Fruit fly (Drosophila melanogaster) whole organism, embryonic: ENCODE results near the gene Ccn.

Experiments used
- ATbp ChIP-seq: fragments of 200-800 bp; sonication (Bioruptor generic); optimal IDR thresholded peaks from 2 replicates; lab custom pipeline; 2017; ENCODE audit warnings: missing biosample characterization, mild to moderate bottlenecking, missing genetic modification characterization, missing genetic modification reagents
- Asciz ChIP-seq: fragments of 200-800 bp; sonication (Bioruptor generic); optimal IDR thresholded peaks from 2 replicates; lab custom pipeline; 2017; ENCODE audit warnings: missing biosample characterization, mild to moderate bottlenecking, missing genetic modification characterization, missing genetic modification reagents
- CG10274 ChIP-seq: fragments of 200-800 bp; sonication (Bioruptor generic); optimal IDR thresholded peaks from 3 replicates; lab custom pipeline; 2017; ENCODE audit warnings: missing biosample characterization, mild to moderate bottlenecking, missing genetic modification characterization
- CG12071 ChIP-seq: fragments of 200-800 bp; sonication (Bioruptor generic); optimal IDR thresholded peaks from 3 replicates; lab custom pipeline; 2018; ENCODE audit warnings: missing biosample characterization, mild to moderate bottlenecking, missing genetic modification characterization
- CG13424 ChIP-seq: fragments of 200-800 bp; sonication (Bioruptor generic); optimal IDR thresholded peaks from 2 replicates; lab custom pipeline; 2019; ENCODE audit warnings: missing biosample characterization, mild to moderate bottlenecking, missing genetic modification characterization, moderate library complexity
- CG13775 ChIP-seq: fragments of 200-800 bp; sonication (Bioruptor generic); optimal IDR thresholded peaks from 3 replicates; lab custom pipeline; 2017; ENCODE audit warnings: missing biosample characterization, mild to moderate bottlenecking, missing genetic modification characterization
- CG16779 ChIP-seq: fragments of 200-800 bp; sonication (Bioruptor generic); IDR thresholded peaks from 2 replicates; pipeline ENCODE4 v1.3.6; 2022; ENCODE audit warnings: missing biosample characterization, missing genetic modification characterization
- CG31224 ChIP-seq: fragments of 200-800 bp; sonication (Bioruptor generic); IDR thresholded peaks from 2 replicates; pipeline ENCODE4 v1.3.6; 2022; ENCODE audit warnings: missing biosample characterization, missing genetic modification characterization
- CG31441 ChIP-seq: fragments of 200-800 bp; sonication (Bioruptor generic); IDR thresholded peaks from 2 replicates; pipeline ENCODE4 v1.3.6; 2022; ENCODE audit warnings: missing biosample characterization, missing genetic modification characterization
- CG32532 ChIP-seq: fragments of 200-800 bp; sonication (Bioruptor generic); IDR thresholded peaks from 2 replicates; pipeline ENCODE4 v1.3.6; 2022; ENCODE audit warnings: missing biosample characterization, missing genetic modification characterization
- CG3281 ChIP-seq: fragments of 200-800 bp; sonication (Bioruptor generic); optimal IDR thresholded peaks from 3 replicates; lab custom pipeline; 2017; ENCODE audit warnings: missing biosample characterization, mild to moderate bottlenecking, missing genetic modification characterization
- CG34422 ChIP-seq: fragments of 200-800 bp; sonication (Bioruptor generic); IDR thresholded peaks from 3 replicates; pipeline ENCODE4 v1.3.6; 2022; ENCODE audit warnings: missing biosample characterization, missing genetic modification characterization
- CG4328 ChIP-seq: fragments of 200-800 bp; sonication (Bioruptor generic); optimal IDR thresholded peaks from 3 replicates; lab custom pipeline; 2017; ENCODE audit warnings: missing biosample characterization, missing genetic modification reagents, missing genetic modification characterization
- CG6654 ChIP-seq: fragments of 200-800 bp; sonication (Bioruptor generic); optimal IDR thresholded peaks from 2 replicates; lab custom pipeline; 2017; ENCODE audit warnings: missing biosample characterization, mild to moderate bottlenecking, missing genetic modification characterization
- CG9609 ChIP-seq: fragments of 200-800 bp; sonication (Bioruptor generic); optimal IDR thresholded peaks from 3 replicates; lab custom pipeline; 2016; ENCODE audit warnings: missing biosample characterization, missing genetic modification characterization
- D19B ChIP-seq: fragments of 200-800 bp; sonication (Bioruptor generic); optimal IDR thresholded peaks from 2 replicates; lab custom pipeline; 2017; ENCODE audit warnings: missing biosample characterization, mild to moderate bottlenecking, missing genetic modification characterization
- Dbx ChIP-seq: fragments of 200-800 bp; sonication (Bioruptor generic); IDR thresholded peaks from 3 replicates; pipeline ENCODE4 v1.3.6; 2022; ENCODE audit warnings: missing biosample characterization, missing genetic modification characterization
- E2f1 ChIP-seq: fragments of 200-800 bp; sonication (Bioruptor generic); IDR thresholded peaks from 2 replicates; pipeline ENCODE4 v1.3.6; 2022; ENCODE audit warnings: missing biosample characterization, missing genetic modification characterization
- Ets65A ChIP-seq: fragments of 200-800 bp; sonication (Bioruptor generic); peaks from one replicate; lab custom pipeline; 2016; ENCODE audit warnings: missing biosample characterization, missing genetic modification characterization
- Fer1 ChIP-seq: fragments of 200-800 bp; sonication (Bioruptor generic); optimal IDR thresholded peaks from 2 replicates; lab custom pipeline; 2017; ENCODE audit warnings: missing biosample characterization, mild to moderate bottlenecking, missing genetic modification characterization
- Fer3 ChIP-seq: fragments of 200-800 bp; sonication (Bioruptor generic); optimal IDR thresholded peaks from 2 replicates; lab custom pipeline; 2018; ENCODE audit warnings: missing biosample characterization, mild to moderate bottlenecking, missing genetic modification characterization, moderate library complexity
- HLH3B ChIP-seq: fragments of 200-800 bp; sonication (Bioruptor generic); IDR thresholded peaks from 2 replicates; pipeline ENCODE4 v1.3.6; 2022; ENCODE audit warnings: missing biosample characterization, missing genetic modification characterization
- Hand ChIP-seq: fragments of 200-800 bp; sonication (Bioruptor generic); optimal IDR thresholded peaks from 2 replicates; lab custom pipeline; 2017; ENCODE audit warnings: mild to moderate bottlenecking, missing biosample characterization, missing genetic modification reagents, missing genetic modification characterization
- Hey ChIP-seq: fragments of 200-800 bp; sonication (Bioruptor generic); optimal IDR thresholded peaks from 3 replicates; lab custom pipeline; 2018; ENCODE audit warnings: missing biosample characterization, mild to moderate bottlenecking, missing genetic modification characterization
- Hmr ChIP-seq: fragments of 200-800 bp; sonication (Bioruptor generic); optimal IDR thresholded peaks from 3 replicates; lab custom pipeline; 2017; ENCODE audit warnings: mild to moderate bottlenecking, missing biosample characterization, missing genetic modification reagents, missing genetic modification characterization
- MBD-R2 ChIP-seq: fragments of 200-800 bp; sonication (Bioruptor generic); IDR thresholded peaks from 2 replicates; pipeline ENCODE4 v1.3.6; 2022; ENCODE audit warnings: missing biosample characterization, missing genetic modification characterization
- MTF-1 ChIP-seq: fragments of 200-800 bp; sonication (Bioruptor generic); optimal IDR thresholded peaks from 2 replicates; lab custom pipeline; 2018; ENCODE audit warnings: missing biosample characterization, mild to moderate bottlenecking, missing genetic modification characterization, borderline replicate concordance
- Optix ChIP-seq: fragments of 200-800 bp; sonication (Bioruptor generic); IDR thresholded peaks from 3 replicates; pipeline ENCODE4 v1.3.6; 2022; ENCODE audit warnings: missing biosample characterization, missing genetic modification characterization
- PHDP ChIP-seq: fragments of 200-800 bp; sonication (Bioruptor generic); optimal IDR thresholded peaks from 3 replicates; lab custom pipeline; 2018; ENCODE audit warnings: missing biosample characterization, mild to moderate bottlenecking, missing genetic modification characterization, moderate library complexity
- Xbp1 ChIP-seq: fragments of 200-800 bp; sonication (Bioruptor generic); optimal IDR thresholded peaks from 3 replicates; lab custom pipeline; 2016; ENCODE audit warnings: missing biosample characterization, mild to moderate bottlenecking, missing genetic modification characterization
- abd-A ChIP-seq: fragments of 200-800 bp; sonication (Bioruptor generic); optimal IDR thresholded peaks from 3 replicates; lab custom pipeline; 2019; ENCODE audit warnings: missing biosample characterization, mild to moderate bottlenecking, missing genetic modification characterization, moderate library complexity
- bab2 ChIP-seq: fragments of 200-800 bp; sonication (Bioruptor generic); optimal IDR thresholded peaks from 2 replicates; lab custom pipeline; 2016; ENCODE audit warnings: missing biosample characterization, missing genetic modification characterization
- bsh ChIP-seq, 2 experiments: fragments of 200-800 bp; sonication (Bioruptor generic); optimal IDR thresholded peaks; 2 replicates each; lab custom pipeline; 2017 to 2018; ENCODE audit warnings: mild to moderate bottlenecking in 2 of 2, missing biosample characterization in 2 of 2, missing genetic modification characterization in 2 of 2, moderate library complexity in 1 of 2
- crp ChIP-seq, 2 experiments: fragments of 200-800 bp; sonication (Bioruptor generic); optimal IDR thresholded peaks; 2 replicates in 1 of 2; 3 replicates in 1 of 2; lab custom pipeline; 2017; ENCODE audit warnings: missing biosample characterization in 2 of 2, missing genetic modification characterization in 2 of 2, mild to moderate bottlenecking in 1 of 2, moderate library complexity in 1 of 2
- danr ChIP-seq: fragments of 200-800 bp; sonication (Bioruptor generic); IDR thresholded peaks from 2 replicates; pipeline ENCODE4 v1.3.6; 2022; ENCODE audit warnings: missing biosample characterization, missing genetic modification characterization
- fd3F ChIP-seq: fragments of 200-800 bp; sonication (Bioruptor generic); optimal IDR thresholded peaks from 2 replicates; lab custom pipeline; 2018; ENCODE audit warnings: missing biosample characterization, mild to moderate bottlenecking, missing genetic modification characterization, moderate library complexity
- fd96Cb ChIP-seq: fragments of 200-800 bp; sonication (Bioruptor generic); optimal IDR thresholded peaks from 2 replicates; lab custom pipeline; 2018; ENCODE audit warnings: missing biosample characterization, mild to moderate bottlenecking, missing genetic modification characterization, moderate library complexity
- hkb ChIP-seq, 2 experiments: fragments of 200-800 bp in 1 of 2; fragments of >200 bp in 1 of 2; sonication (Bioruptor generic) in 1 of 2; IDR thresholded peaks in 1 of 2; optimal IDR thresholded peaks in 1 of 2; 2 replicates each; pipeline versions ENCODE4 v1.3.6 to Lab custom; 2017 to 2022; ENCODE audit warnings: missing biosample characterization in 1 of 2, missing genetic modification characterization in 1 of 2
- jumu ChIP-seq: fragments of 200-800 bp; sonication (Bioruptor generic); optimal IDR thresholded peaks from 3 replicates; lab custom pipeline; 2016; ENCODE audit warnings: missing biosample characterization, missing genetic modification characterization
- knrl ChIP-seq: fragments of 200-800 bp; sonication (Bioruptor generic); IDR thresholded peaks from 3 replicates; pipeline ENCODE4 v1.3.6; 2022; ENCODE audit warnings: missing biosample characterization, missing genetic modification characterization; ENCODE audit not compliant: partially characterized antibody
- lmd ChIP-seq: fragments of 200-800 bp; sonication (Bioruptor generic); IDR thresholded peaks from 2 replicates; pipeline ENCODE4 v1.3.6; 2022; ENCODE audit warnings: missing biosample characterization, missing genetic modification characterization
- lov ChIP-seq, 2 experiments: fragments of 200-800 bp in 1 of 2; fragments of >200 bp in 1 of 2; sonication (Bioruptor generic) in 1 of 2; IDR thresholded peaks in 1 of 2; optimal IDR thresholded peaks in 1 of 2; 2 replicates in 1 of 2; 3 replicates in 1 of 2; pipeline versions ENCODE4 v1.3.6 to Lab custom; 2017 to 2022; ENCODE audit warnings: missing biosample characterization in 1 of 2, missing genetic modification characterization in 1 of 2
- pzg ChIP-seq: fragments of 200-800 bp; sonication (Bioruptor generic); optimal IDR thresholded peaks from 3 replicates; lab custom pipeline; 2018; ENCODE audit warnings: missing biosample characterization, mild to moderate bottlenecking, missing genetic modification characterization, moderate library complexity
- so ChIP-seq: fragments of 200-800 bp; sonication (Bioruptor generic); IDR thresholded peaks from 3 replicates; pipeline ENCODE4 v1.3.6; 2022; ENCODE audit warnings: missing biosample characterization, missing genetic modification characterization
- sob ChIP-seq: fragments of 200-800 bp; sonication (Bioruptor generic); IDR thresholded peaks from 2 replicates; pipeline ENCODE4 v1.3.6; 2022; ENCODE audit warnings: missing biosample characterization, missing genetic modification characterization
- tio ChIP-seq: fragments of 200-800 bp; sonication (Bioruptor generic); optimal IDR thresholded peaks from 2 replicates; lab custom pipeline; 2017; ENCODE audit warnings: missing biosample characterization, missing genetic modification characterization, inconsistent platforms
- vvl ChIP-seq: fragments of 200-800 bp; sonication (Bioruptor generic); IDR thresholded peaks from 2 replicates; pipeline ENCODE4 v1.3.6; 2022; ENCODE audit warnings: missing biosample characterization, missing genetic modification characterization

Ccn gene

DNA sequence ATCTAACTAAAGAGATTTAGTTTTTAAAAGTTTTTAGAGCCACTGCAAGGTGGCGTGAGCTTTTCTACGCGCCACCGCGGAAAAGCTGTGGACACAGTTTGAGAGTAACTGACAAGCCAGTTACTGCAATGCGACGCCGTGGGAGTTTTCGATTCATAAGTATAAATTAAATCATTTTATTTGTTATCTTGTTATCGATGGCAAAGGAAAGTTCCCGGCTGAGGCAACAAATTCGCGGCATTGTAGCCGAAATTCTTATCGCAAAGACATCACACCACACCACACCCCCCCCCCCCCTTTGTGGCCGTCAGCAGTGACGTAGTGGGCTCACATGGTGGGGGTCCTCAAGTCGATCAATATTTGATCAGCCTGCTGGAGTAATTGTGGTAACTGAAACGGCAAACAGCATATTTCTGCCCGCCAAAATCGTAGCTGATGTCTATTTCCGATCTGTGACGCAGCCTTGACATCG is 33.9 kb upstream of the Ccn start (continued):
- TF ChIP-seq Fer1 (GFP tag; lab: Kevin White, UChicago) (peak; percentile 83), crp (GFP tag; optimal IDR thresholded peaks at IDR 0.05; lab: Kevin White, UChicago) (peak in 1 of 2 experiments; percentile 4), bab2 (GFP tag; lab: Kevin White, UChicago) (peak; percentile 2), CG31441 (0 out of 2 replicates have a peak, but pooled peaks have one; percentile 14), D19B (GFP tag; lab: Kevin White, UChicago) (peak; percentile 8), bsh (GFP tag; optimal IDR thresholded peaks at IDR 0.05; lab: Kevin White, UChicago) (peak in 1 of 2 experiments; percentile 20), Ets65A (GFP tag; lab: Kevin White, UChicago) (peak; percentile 63), CG12071 (GFP tag; lab: Kevin White, UChicago) (peak; percentile 78), CG4328 (GFP tag; lab: Kevin White, UChicago) (peak; percentile 46), tio (GFP tag; lab: Kevin White, UChicago) (no peak), E2f1 (GFP tag; lab: Robert Waterston, UW) (peak; percentile 9; the same call in 1 of the 2 replicates), MBD-R2 (0 out of 2 replicates have a peak, but pooled peaks have one; percentile 24), abd-A (peak; percentile 28), Fer3 (tag; lab: Kevin White, UChicago) (peak; percentile 38), CG16779 (0 out of 2 replicates have a peak, but pooled peaks have one; percentile 38), MTF-1 (peak; percentile 52), fd3F (GFP tag; lab: Kevin White, UChicago) (peak; percentile 15), Xbp1 (GFP tag; lab: Kevin White, UChicago) (no peak), CG32532 (GFP tag; lab: Robert Waterston, UW) (peak; percentile 42), CG31224 (GFP tag; lab: Robert Waterston, UW) (peak; percentile 43; the same call in 1 of the 2 replicates), danr (GFP tag; lab: Robert Waterston, UW) (no peak), PHDP (tag; lab: Kevin White, UChicago) (peak; percentile 37), Hey (tag; lab: Kevin White, UChicago) (peak; percentile 68), Asciz (GFP tag; lab: Kevin White, UChicago) (peak; percentile 58), so (GFP tag; lab: Robert Waterston, UW) (peak; percentile 49; the same call in 2 of the 3 replicates), jumu (GFP tag; lab: Kevin White, UChicago) (no peak), pzg (GFP tag; lab: Kevin White, UChicago) (peak; percentile 9), CG34422 (GFP tag; lab: Robert Waterston, UW) (peak; percentile 43; the same call in 1 of the 3 replicates), ATbp (GFP tag; lab: Kevin White, UChicago) (peak; percentile 32), CG3281 (GFP tag; lab: Kevin White, UChicago) (peak; percentile 73), CG10274 (GFP tag; lab: Kevin White, UChicago) (peak; percentile 33), Dbx (GFP tag; lab: Robert Waterston, UW) (0 out of 3 replicates have a peak, but pooled peaks have one; percentile 51), lov (optimal IDR thresholded peaks at IDR 0.05; lab: Kevin White, UChicago) (no peak), lov (GFP tag; IDR thresholded peaks at IDR 0.05; lab: Robert Waterston, UW) (0 out of 3 replicates have a peak, but pooled peaks have one; percentile 18), CG6654 (GFP tag; lab: Kevin White, UChicago) (peak; percentile 98), HLH3B (peak; percentile 9; the same call in 1 of the 2 replicates), Optix (peak; percentile 32; the same call in 1 of the 3 replicates), Hmr (GFP tag; lab: Kevin White, UChicago) (peak; percentile 59), CG13775 (GFP tag; lab: Kevin White, UChicago) (peak; percentile 8), lmd (no peak), CG13424 (tag; lab: Kevin White, UChicago) (peak; percentile 39), knrl (0 out of 3 replicates have a peak, but pooled peaks have one; percentile 18), CG9609 (GFP tag; lab: Kevin White, UChicago) (no peak), fd96Cb (peak; percentile 9), Hand (GFP tag; lab: Kevin White, UChicago) (peak; percentile 37), sob (GFP tag; lab: Robert Waterston, UW) (peak; percentile 37; the same call in 1 of the 2 replicates), vvl (GFP tag; lab: Robert Waterston, UW) (peak; percentile 58; the same call in 1 of the 2 replicates), hkb (optimal IDR thresholded peaks at IDR 0.05; lab: Kevin White, UChicago) (no peak), hkb (GFP tag; IDR thresholded peaks at IDR 0.05; lab: Robert Waterston, UW) (peak; percentile 66; the same call in 1 of the 2 replicates)
